Fruit fly (Drosophila melanogaster): ENCODE measurements around the gene CG16863.

The CG16863 gene

DNA sequence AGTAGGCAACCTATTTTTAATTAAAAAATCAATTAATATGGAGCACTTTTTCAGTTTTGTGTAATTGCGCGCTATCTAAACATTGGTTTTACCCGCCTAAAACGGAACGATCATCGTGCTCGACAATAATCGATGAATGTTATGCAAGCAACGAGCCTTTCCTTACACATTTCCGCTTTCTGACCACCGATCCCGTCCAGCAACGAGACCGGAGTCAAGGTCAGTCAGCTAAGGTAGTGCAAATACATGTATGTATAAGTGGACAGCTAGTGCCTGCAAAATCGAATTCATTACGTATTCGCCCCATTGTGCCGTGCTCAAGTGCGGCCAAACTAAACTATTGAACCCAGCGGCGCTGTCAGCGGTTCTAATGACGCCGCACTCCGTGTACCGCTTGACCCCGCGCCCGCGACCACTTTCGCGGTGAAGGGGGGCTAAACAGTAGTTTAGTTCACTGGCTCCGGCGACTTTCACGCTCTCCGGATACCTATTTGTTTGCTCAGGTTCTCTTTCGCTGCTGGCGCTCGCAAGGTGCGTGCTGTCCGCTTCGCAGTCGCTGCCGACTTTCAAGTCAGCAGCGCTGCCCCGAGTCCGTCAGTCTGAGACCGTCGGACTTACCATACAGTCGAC, 12.4 kb downstream of the CG16863 start, which contains the start of gene CAH1:
Gene CAH1 (plus strand): TSS at position 595 of the 630 bp plus-strand sequence.
- TF ChIP-seq CG9932 (GFP tag; IDR thresholded peaks at IDR 0.05): 0 out of 2 replicates have a peak, but pooled peaks have one; percentile 43
- TF ChIP-seq lmd (GFP tag; IDR thresholded peaks at IDR 0.05): no peak
- TF ChIP-seq Adf1 (GFP tag; IDR thresholded peaks at IDR 0.05): peak; percentile 95
- TF ChIP-seq psq (GFP tag; optimal IDR thresholded peaks at IDR 0.05): no peak
- TF ChIP-seq CG13287 (GFP tag; IDR thresholded peaks at IDR 0.05; ENCODE audit: partially characterized antibody): peak; percentile 44
- TF ChIP-seq Scr (GFP tag; IDR thresholded peaks at IDR 0.05; ENCODE audit: partially characterized antibody): no peak
- peak; percentile 71 for TF ChIP-seq exex (tag; optimal IDR thresholded peaks at IDR 0.05)
- TF ChIP-seq sens (GFP tag): peak; percentile 47
- TF ChIP-seq TFAM (GFP tag; optimal IDR thresholded peaks at IDR 0.05): no peak
- no peak for TF ChIP-seq CG2120 (GFP tag; optimal IDR thresholded peaks at IDR 0.05)
- no peak for TF ChIP-seq tll (GFP tag; optimal IDR thresholded peaks at IDR 0.05)
- no peak for TF ChIP-seq Oaz (GFP tag; IDR thresholded peaks at IDR 0.05)
- peak; percentile 73 for TF ChIP-seq Med (GFP tag)
- no peak for TF ChIP-seq YL-1 (GFP tag; optimal IDR thresholded peaks at IDR 0.05)
- TF ChIP-seq CG6254 (GFP tag; optimal IDR thresholded peaks at IDR 0.05): no peak
- TF ChIP-seq CG17328 (GFP tag; IDR thresholded peaks at IDR 0.05): 0 out of 2 replicates have a peak, but pooled peaks have one; percentile 9
- TF ChIP-seq da (GFP tag; optimal IDR thresholded peaks at IDR 0.05): no peak
- no peak for TF ChIP-seq btn (GFP tag; optimal IDR thresholded peaks at IDR 0.05)
- TF ChIP-seq CG14965 (GFP tag; optimal IDR thresholded peaks at IDR 0.05; ENCODE audit: borderline replicate concordance): no peak
- TF ChIP-seq CG12769 (tag; optimal IDR thresholded peaks at IDR 0.05): peak; percentile 83
- TF ChIP-seq CG2199 (GFP tag; IDR thresholded peaks at IDR 0.05): no peak
- TF ChIP-seq Pdp1 (GFP tag; optimal IDR thresholded peaks at IDR 0.05): peak in 1 of 2 experiments; percentile 80
- TF ChIP-seq CG13424 (tag; optimal IDR thresholded peaks at IDR 0.05): no peak
- peak; percentile 22 for TF ChIP-seq Ets65A (GFP tag)
- TF ChIP-seq chinmo (GFP tag; IDR thresholded peaks at IDR 0.05; ENCODE audit: partially characterized antibody): peak; percentile 93
- no peak for TF ChIP-seq CG9437 (GFP tag; optimal IDR thresholded peaks at IDR 0.05)
- TF ChIP-seq CG32532 (GFP tag; IDR thresholded peaks at IDR 0.05): peak; percentile 19; the same call in 1 of the 2 replicates
- TF ChIP-seq CG17359 (tag; optimal IDR thresholded peaks at IDR 0.05): no peak
- TF ChIP-seq CG6175 (GFP tag; IDR thresholded peaks at IDR 0.05): 0 out of 3 replicates have a peak, but pooled peaks have one; percentile 61
- TF ChIP-seq Usf (GFP tag; optimal IDR thresholded peaks at IDR 0.05): no peak
- no peak for TF ChIP-seq CG8290 (GFP tag; optimal IDR thresholded peaks at IDR 0.05)
- TF ChIP-seq CG8290 (tag; optimal IDR thresholded peaks at IDR 0.05): peak in 1 of 2 experiments; percentile 42
- no peak for TF ChIP-seq cg (GFP tag; optimal IDR thresholded peaks at IDR 0.05)
- no peak for TF ChIP-seq Camta (GFP tag; optimal IDR thresholded peaks at IDR 0.05)
- TF ChIP-seq CG1603 (tag; optimal IDR thresholded peaks at IDR 0.05): no peak
- peak in 1 of 2 experiments; percentile 96 for TF ChIP-seq Hr78 (GFP tag; optimal IDR thresholded peaks at IDR 0.05)
- TF ChIP-seq onecut (GFP tag; IDR thresholded peaks at IDR 0.05): no peak
- TF ChIP-seq slbo (GFP tag; IDR thresholded peaks at IDR 0.05): 0 out of 2 replicates have a peak, but pooled peaks have one; percentile 5
- TF ChIP-seq crol (GFP tag; IDR thresholded peaks at IDR 0.05): peak; percentile 92
- no peak for TF ChIP-seq dati (GFP tag; IDR thresholded peaks at IDR 0.05)
- TF ChIP-seq amos (GFP tag; IDR thresholded peaks at IDR 0.05; ENCODE audit: partially characterized antibody): peak; percentile 19; the same call in 1 of the 2 replicates
- no peak for TF ChIP-seq jigr1 (GFP tag; IDR thresholded peaks at IDR 0.05)
- TF ChIP-seq odd (GFP tag; optimal IDR thresholded peaks at IDR 0.05): no peak
- TF ChIP-seq ERR (GFP tag; optimal IDR thresholded peaks at IDR 0.05): no peak
- TF ChIP-seq fru (optimal IDR thresholded peaks at IDR 0.05): no peak
- no peak for TF ChIP-seq sd (tag; optimal IDR thresholded peaks at IDR 0.05)
- TF ChIP-seq lab (GFP tag; optimal IDR thresholded peaks at IDR 0.05): peak; percentile 23
- TF ChIP-seq pan (optimal IDR thresholded peaks at IDR 0.05): no peak
- peak in 1 of 2 experiments; percentile 40 for TF ChIP-seq pan (GFP tag; optimal IDR thresholded peaks at IDR 0.05 in 1 of 2, IDR thresholded peaks at IDR 0.05 in 1 of 2)
- peak in 1 of 2 experiments; percentile 37 for TF ChIP-seq Trl (optimal IDR thresholded peaks at IDR 0.05)
- no peak for TF ChIP-seq Trl (GFP tag; optimal IDR thresholded peaks at IDR 0.05)

Data from whole organism, embryonic.